Worm (Caenorhabditis elegans): ENCODE data around the gene K06B4.15.

DNA sequence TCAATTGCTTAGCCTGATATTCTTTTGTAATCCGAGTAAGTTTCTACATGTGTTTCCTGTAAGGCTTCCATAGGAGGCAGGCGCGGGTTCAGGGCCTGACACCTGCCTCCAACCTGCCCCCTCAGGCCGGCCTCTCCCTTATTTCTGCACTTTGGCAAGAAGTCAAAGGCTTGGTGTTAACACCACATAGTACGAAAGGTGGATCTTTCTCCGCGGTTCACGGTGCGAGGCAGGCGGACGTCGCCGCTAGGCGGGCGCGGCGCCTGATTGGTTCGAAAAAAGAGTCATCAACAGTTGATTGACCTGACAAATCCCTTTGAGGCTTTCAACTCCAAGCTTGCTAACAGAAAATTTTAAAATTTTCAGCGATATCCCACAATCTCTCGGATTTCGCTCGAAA is 4.7 kb downstream of the K06B4.15 start:
- TF ChIP-seq med-1 (GFP tag; optimal IDR thresholded peaks at IDR 0.05; ENCODE audit: insufficient read depth) (no peak), flt-1 (GFP tag; IDR thresholded peaks at IDR 0.05) (no peak), klf-2 (GFP tag; conservative IDR thresholded peaks at IDR 0.05) (no peak), cog-1 (tag; optimal IDR thresholded peaks at IDR 0.05) (no peak)

All from whole organism, midembryonic.